Worm (Caenorhabditis elegans) whole organism, young adult: ENCODE results near the gene trpp-11.
A peak's percentile ranks its signal among the peaks of the same experiment; 100 is the strongest.

Source experiments
- F49E8.2 ChIP-seq: sonication (generic microtip); optimal IDR thresholded peaks from 3 replicates; lab custom pipeline; 2017; ENCODE audit warnings: missing genetic modification characterization, mild to moderate bottlenecking, missing compliant biosample characterization, antibody characterized with exemption, moderate library complexity; ENCODE audit not compliant: insufficient read depth
- T07F8.4 ChIP-seq: sonication (generic microtip); optimal IDR thresholded peaks from 2 replicates; lab custom pipeline; 2016; ENCODE audit warnings: mild to moderate bottlenecking, missing genetic modification characterization, moderate library complexity, missing compliant biosample characterization
- Y53F4B.3 ChIP-seq: fragments of 200-800 bp; sonication (Bioruptor generic); IDR thresholded peaks from 2 replicates; pipeline ENCODE4 v1.3.6; 2022; ENCODE audit warnings: missing genetic modification reagents, missing genetic modification characterization, missing compliant biosample characterization
- atf-7 ChIP-seq: sonication (generic microtip); optimal IDR thresholded peaks from 2 replicates; lab custom pipeline; 2017; ENCODE audit warnings: mild to moderate bottlenecking, missing genetic modification characterization, missing compliant biosample characterization
- attf-3 ChIP-seq: fragments of 200-800 bp; sonication (Bioruptor generic); conservative IDR thresholded peaks from 2 replicates; pipeline ENCODE4 v1.3.6; 2022; ENCODE audit warnings: missing genetic modification reagents, missing genetic modification characterization, missing compliant biosample characterization
- attf-6 ChIP-seq: fragments of 200-800 bp; sonication (Bioruptor generic); IDR thresholded peaks from 2 replicates; pipeline ENCODE4 v1.3.6; 2022; ENCODE audit warnings: missing genetic modification reagents, missing genetic modification characterization, missing compliant biosample characterization
- bed-2 ChIP-seq: fragments of 200-800 bp; sonication (Bioruptor generic); IDR thresholded peaks from 2 replicates; pipeline ENCODE4 v1.3.6; 2022; ENCODE audit warnings: missing genetic modification reagents, missing genetic modification characterization, missing compliant biosample characterization
- ceh-79 ChIP-seq: sonication (generic microtip); optimal IDR thresholded peaks from 2 replicates; lab custom pipeline; 2017; ENCODE audit warnings: mild to moderate bottlenecking, missing genetic modification characterization, missing compliant biosample characterization
- efl-1 ChIP-seq: fragments of 150-350 bp; optimal IDR thresholded peaks from 2 replicates; lab custom pipeline; 2014; ENCODE audit warnings: missing biosample characterization, missing genetic modification reagents, missing genetic modification characterization
- egrh-3 ChIP-seq: fragments of 200-800 bp; sonication (Bioruptor generic); IDR thresholded peaks from 2 replicates; pipeline ENCODE4 v1.3.6; 2022; ENCODE audit warnings: missing genetic modification reagents, missing genetic modification characterization, missing compliant biosample characterization
- fkh-3 ChIP-seq: sonication (generic microtip); optimal IDR thresholded peaks from 2 replicates; lab custom pipeline; 2016; ENCODE audit warnings: mild to moderate bottlenecking, missing genetic modification characterization, missing compliant biosample characterization
- hsf-1 ChIP-seq: fragments of 200-800 bp; sonication (Bioruptor generic); IDR thresholded peaks from 2 replicates; pipeline ENCODE4 v1.3.6; 2022; ENCODE audit warnings: missing genetic modification reagents, missing genetic modification characterization, missing compliant biosample characterization
- lag-1 ChIP-seq: fragments of 200-800 bp; sonication (Bioruptor generic); IDR thresholded peaks from 2 replicates; pipeline ENCODE4 v1.3.6; 2022; ENCODE audit warnings: missing genetic modification reagents, missing genetic modification characterization, missing compliant biosample characterization
- let-607 ChIP-seq, 2 experiments: fragments of 200-800 bp in 1 of 2; sonication (Bioruptor generic) in 1 of 2; sonication (generic microtip) in 1 of 2; optimal IDR thresholded peaks; 2 replicates each; lab custom pipeline; 2016 to 2018; ENCODE audit warnings: mild to moderate bottlenecking in 2 of 2, missing compliant biosample characterization in 2 of 2, missing genetic modification characterization in 2 of 2, moderate library complexity in 2 of 2, missing genotype in 1 of 2
- lin-35 ChIP-seq, 3 experiments: fragments of 150-350 bp in 2 of 3; sonication (generic microtip) in 1 of 3; optimal IDR thresholded peaks; 2 replicates each; lab custom pipeline; 2014 to 2018; ENCODE audit warnings: missing biosample characterization in 3 of 3, missing genetic modification characterization in 3 of 3, missing genetic modification reagents in 3 of 3
- lin-40 ChIP-seq: sonication (generic microtip); optimal IDR thresholded peaks from 2 replicates; lab custom pipeline; 2016; ENCODE audit warnings: missing genetic modification characterization, mild to moderate bottlenecking, missing compliant biosample characterization, missing genotype, missing genetic modification reagents
- madf-6 ChIP-seq: fragments of 200-800 bp; sonication (Bioruptor generic); IDR thresholded peaks from 2 replicates; pipeline ENCODE4 v1.3.6; 2022; ENCODE audit warnings: missing genetic modification reagents, missing genetic modification characterization, missing compliant biosample characterization
- mcd-1 ChIP-seq: fragments of 200-800 bp; sonication (Bioruptor generic); IDR thresholded peaks from 2 replicates; pipeline ENCODE4 v1.3.6; 2022; ENCODE audit warnings: missing genetic modification reagents, missing genetic modification characterization, missing compliant biosample characterization
- nfya-1 ChIP-seq: sonication (generic microtip); optimal IDR thresholded peaks from 2 replicates; lab custom pipeline; 2017; ENCODE audit warnings: antibody characterized with exemption, missing compliant biosample characterization, missing genetic modification characterization, borderline replicate concordance; ENCODE audit not compliant: insufficient read depth
- pbrm-1 ChIP-seq: fragments of 200-800 bp; sonication (Bioruptor generic); IDR thresholded peaks from 2 replicates; pipeline ENCODE4 v1.3.6; 2022; ENCODE audit warnings: missing genetic modification reagents, missing genetic modification characterization, missing compliant biosample characterization
- snpc-3.4 ChIP-seq: sonication (generic microtip); optimal IDR thresholded peaks from 2 replicates; lab custom pipeline; 2017; ENCODE audit warnings: missing genetic modification characterization, mild to moderate bottlenecking, missing compliant biosample characterization, antibody characterized with exemption, moderate library complexity, missing genotype, missing genetic modification reagents
- zfh-2 ChIP-seq: fragments of 200-800 bp; sonication (Bioruptor generic); conservative IDR thresholded peaks from 2 replicates; pipeline ENCODE4 v1.3.6; 2022; ENCODE audit warnings: missing genetic modification reagents, missing genetic modification characterization, missing compliant biosample characterization
- zim-3 ChIP-seq: sonication (generic microtip); optimal IDR thresholded peaks from 2 replicates; lab custom pipeline; 2017; ENCODE audit warnings: mild to moderate bottlenecking, missing genetic modification characterization, moderate library complexity, missing compliant biosample characterization
- ztf-18 ChIP-seq: sonication (generic microtip); optimal IDR thresholded peaks from 2 replicates; lab custom pipeline; 2016; ENCODE audit warnings: missing genotype, mild to moderate bottlenecking, missing genetic modification characterization, missing compliant biosample characterization
- ztf-28 ChIP-seq: fragments of 200-800 bp; sonication (Bioruptor generic); IDR thresholded peaks from 2 replicates; pipeline ENCODE4 v1.3.6; 2022; ENCODE audit warnings: missing genetic modification reagents, missing genetic modification characterization, missing compliant biosample characterization

The trpp-11 gene

DNA sequence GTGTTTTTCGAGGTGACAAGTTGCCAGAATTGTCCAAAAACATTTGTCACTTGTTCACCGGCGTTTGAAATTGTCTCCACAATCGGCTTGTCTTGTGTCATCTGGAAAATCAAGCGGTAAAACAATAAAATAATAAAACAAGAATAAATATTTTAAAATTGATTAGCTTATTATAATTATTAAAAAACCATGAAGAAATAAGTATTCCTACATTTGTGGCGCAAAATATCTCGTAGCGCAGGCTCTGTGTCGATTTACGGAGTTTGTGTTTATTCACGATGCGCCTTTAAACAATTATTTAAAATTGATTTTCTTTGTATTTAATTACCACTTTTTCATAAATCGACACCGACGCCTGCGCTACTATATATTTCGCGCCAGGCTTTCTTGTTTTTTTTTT lies 57.4 kb downstream of the trpp-11 start, which contains the start of gene moma-1:
TSS of gene moma-1 (minus strand) at position 101 of the 400 bp plus-strand sequence.
- TF ChIP-seq snpc-3.4 (tag; lab: Kevin White, UChicago) (peak; percentile 35), ztf-18 (no peak), ceh-79 (tag; lab: Kevin White, UChicago) (peak; percentile 10), efl-1 (GFP tag; lab: Kevin White, UChicago) (peak; percentile 27), madf-6 (GFP tag; lab: Robert Waterston, UW) (peak; percentile 14; the same call in 1 of the 2 replicates), F49E8.2 (no peak)
- TF ChIP-seq, all 124 proteins: peak for 4

DNA sequence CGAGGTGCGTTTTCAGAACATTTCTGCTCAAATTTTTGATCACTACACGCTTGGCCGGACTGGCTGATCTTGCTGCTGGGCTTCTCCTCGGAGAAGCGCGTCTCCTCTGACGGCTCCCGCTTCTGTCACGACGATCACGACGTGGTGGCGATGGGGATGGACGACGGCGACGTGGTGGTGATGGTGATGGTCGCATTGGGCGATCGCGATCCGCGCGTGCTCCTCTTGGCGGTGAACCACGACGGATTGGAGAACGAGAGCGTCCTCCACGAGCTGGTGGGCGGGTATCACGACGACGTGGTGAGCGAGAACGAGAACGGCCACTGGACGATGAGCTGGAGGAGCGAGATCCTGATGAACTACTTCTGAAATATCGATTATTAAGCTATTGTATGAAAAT lies 58.5 kb downstream of the trpp-11 start:
- TF ChIP-seq zfh-2: peak; percentile 91
- TF ChIP-seq hsf-1 (GFP tag; lab: Robert Waterston, UW): no peak
- no peak for TF ChIP-seq mcd-1 (GFP tag; lab: Robert Waterston, UW)
- TF ChIP-seq egrh-3 (GFP tag; lab: Robert Waterston, UW): peak; percentile 73; the same call in 1 of the 2 replicates
- no peak for TF ChIP-seq atf-7 (tag; lab: Kevin White, UChicago)
- no peak for TF ChIP-seq bed-2 (GFP tag; lab: Robert Waterston, UW)
- no peak for TF ChIP-seq lag-1 (GFP tag; lab: Robert Waterston, UW)
- TF ChIP-seq zim-3 (tag; lab: Kevin White, UChicago): no peak
- TF ChIP-seq nfya-1 (tag; lab: Kevin White, UChicago): no peak
- TF ChIP-seq, all 124 proteins: peak for 2

DNA sequence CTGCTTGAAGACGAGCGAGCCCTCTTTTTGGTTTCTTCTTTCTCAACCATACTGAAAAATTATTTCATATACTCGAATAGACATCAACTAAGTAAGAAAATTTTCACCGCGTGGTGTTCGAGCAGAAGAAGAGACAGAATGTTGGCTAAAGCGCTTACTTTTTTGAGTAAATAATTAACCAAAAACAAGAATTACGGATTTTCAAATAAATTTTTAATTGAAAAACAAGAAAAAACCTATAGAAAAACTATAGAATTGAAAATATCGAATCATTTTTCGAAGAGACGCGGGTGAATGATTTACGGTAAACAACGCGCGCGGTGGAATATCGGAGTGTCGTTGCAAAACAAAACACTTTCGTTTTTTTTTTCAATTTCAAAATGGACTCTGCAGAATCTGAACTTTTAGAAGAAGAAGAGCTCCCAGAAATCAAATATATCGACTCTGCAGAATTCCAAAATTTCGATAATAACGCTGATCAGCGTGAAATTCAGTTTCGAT lies 59.0 kb downstream of the trpp-11 start, which contains the start of the genes rnp-5 and tag-51:
TSS of gene rnp-5 (minus strand) at position 51 of the 501 bp plus-strand sequence.
TSS of gene tag-51 (plus strand) at position 363 of the 501 bp plus-strand sequence.
- peak; percentile 89 for TF ChIP-seq attf-3 (GFP tag; lab: Robert Waterston, UW)
- no peak for TF ChIP-seq let-607 (tag; optimal IDR thresholded peaks at IDR 0.05; lab: Kevin White, UChicago)

DNA sequence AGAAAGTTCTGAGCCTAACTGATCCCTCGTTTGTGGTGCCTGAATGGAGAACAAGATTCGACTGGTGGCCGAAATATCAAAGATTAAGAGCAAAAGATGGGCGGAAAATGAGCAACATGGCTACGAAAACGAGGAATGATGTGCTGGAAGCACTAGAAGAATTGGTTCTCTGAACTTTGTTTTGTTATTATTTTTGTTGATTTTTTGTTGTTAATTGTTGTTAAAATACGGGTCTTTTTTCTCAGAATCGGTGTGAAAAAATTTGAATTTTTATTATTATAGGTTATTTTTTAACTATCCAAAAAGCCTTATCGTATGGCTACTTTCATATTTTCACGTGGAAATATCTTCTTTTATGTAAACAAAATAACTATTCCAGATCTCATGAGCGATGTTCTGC lies 61.3 kb downstream of the trpp-11 start, which contains the start of gene K02F3.12:
TSS of gene K02F3.12 (plus strand) at position 301 of the 400 bp plus-strand sequence.
- no peak for TF ChIP-seq Y53F4B.3

DNA sequence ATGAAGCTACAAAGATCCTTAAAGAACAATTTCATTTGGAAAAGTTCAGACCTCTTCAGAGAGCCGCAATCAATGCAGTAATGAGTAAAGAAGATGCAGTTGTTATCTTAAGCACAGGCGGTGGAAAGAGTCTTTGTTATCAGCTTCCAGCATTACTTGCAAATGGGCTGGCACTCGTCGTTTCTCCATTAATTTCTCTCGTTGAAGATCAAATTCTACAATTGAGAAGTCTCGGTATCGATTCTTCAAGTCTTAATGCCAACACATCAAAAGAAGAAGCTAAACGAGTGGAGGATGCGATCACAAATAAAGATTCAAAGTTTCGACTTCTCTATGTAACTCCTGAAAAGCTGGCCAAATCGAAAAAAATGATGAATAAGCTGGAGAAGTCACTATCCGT lies 62.0 kb downstream of the trpp-11 start:
- TF ChIP-seq pbrm-1 (no peak), nfya-1 (tag; lab: Kevin White, UChicago) (no peak), lin-40 (tag; lab: Kevin White, UChicago) (no peak), T07F8.4 (tag; lab: Kevin White, UChicago) (no peak), lin-35 (GFP tag; optimal IDR thresholded peaks at IDR 0.05; lab: Kevin White, UChicago) (no peak), attf-6 (no peak), fkh-3 (tag; lab: Kevin White, UChicago) (no peak), ztf-28 (no peak)
- TF ChIP-seq, all 124 proteins: peak for 0
